Worm (Caenorhabditis elegans) whole organism, L2 larva: ENCODE results near the gene Y54G11A.2.

ENCODE experiments used
- R02D3.7 ChIP-seq: fragments of 150-350 bp; optimal IDR thresholded peaks from 2 replicates; lab custom pipeline; 2014; ENCODE audit warnings: missing biosample characterization, missing genetic modification characterization
- ceh-16 ChIP-seq: fragments of 150-350 bp; optimal IDR thresholded peaks from 2 replicates; lab custom pipeline; 2014; ENCODE audit warnings: missing biosample characterization, missing genetic modification characterization
- ceh-82 ChIP-seq: fragments of 150-350 bp; optimal IDR thresholded peaks from 2 replicates; lab custom pipeline; 2014; ENCODE audit warnings: missing biosample characterization, missing genetic modification characterization
- nhr-11 ChIP-seq: fragments of 150-350 bp; optimal IDR thresholded peaks from 2 replicates; lab custom pipeline; 2014; ENCODE audit warnings: missing biosample characterization, missing genetic modification characterization
- sem-4 ChIP-seq: fragments of 150-350 bp; optimal IDR thresholded peaks from 2 replicates; lab custom pipeline; 2014; ENCODE audit warnings: missing biosample characterization, missing genetic modification reagents, missing genetic modification characterization

DNA sequence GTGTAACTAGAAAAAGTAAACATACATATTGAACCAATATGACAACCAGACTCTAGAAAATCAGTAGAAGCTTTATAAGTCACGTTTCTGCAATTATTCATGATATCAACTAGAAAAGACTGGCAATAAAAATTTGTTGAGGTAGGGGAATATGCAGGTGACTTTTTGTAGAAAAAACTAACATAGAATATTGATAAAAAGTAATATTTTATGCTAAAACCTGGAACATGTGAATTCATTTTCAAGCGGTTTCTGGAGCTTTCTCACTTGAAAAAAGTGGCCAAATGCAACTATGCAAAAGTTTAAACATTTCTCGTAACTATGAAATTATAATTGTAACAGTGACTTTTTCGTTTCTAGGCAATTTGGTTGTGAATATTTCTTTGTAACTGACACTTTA, 36.8 kb downstream of the Y54G11A.2 start, which contains the start of gene srh-42:
- no peak for TF ChIP-seq nhr-11 (tag; lab: Kevin White, UChicago)
- TF ChIP-seq ceh-82: no peak
- no peak for TF ChIP-seq ceh-16
- no peak for TF ChIP-seq R02D3.7 (tag; lab: Kevin White, UChicago)
- no peak for TF ChIP-seq sem-4 (tag; lab: Kevin White, UChicago)
